Worm (Caenorhabditis elegans): ENCODE measurements around the gene C35D10.3.

The C35D10.3 gene

DNA sequence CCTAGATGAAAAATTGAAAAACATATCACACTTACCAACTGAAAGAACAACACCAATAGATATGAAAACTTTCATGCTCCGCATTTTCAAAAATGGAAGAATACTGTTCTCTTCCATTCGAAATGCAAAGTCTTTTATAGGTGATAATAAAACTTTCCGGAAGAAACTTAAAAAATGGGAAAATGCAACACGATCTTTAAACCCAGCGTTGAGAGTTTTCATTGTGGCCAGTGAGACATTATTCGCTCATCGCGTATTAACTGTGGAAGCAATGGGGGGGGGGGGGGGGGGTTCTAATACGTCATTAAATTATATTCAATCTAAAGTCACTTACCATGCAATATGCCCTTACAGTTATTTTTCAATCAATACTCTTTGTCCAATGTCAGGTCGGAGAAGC is 24.4 kb upstream of the C35D10.3 start, which contains the start of the genes clec-157 and fkh-5:
TSS of gene clec-157 (minus strand) at position 101 of the 400 bp plus-strand sequence.
TSS of gene fkh-5 (plus strand) at position 336 of the 400 bp plus-strand sequence.
- TF ChIP-seq dpff-1 (tag; optimal IDR thresholded peaks at IDR 0.05) = no peak
- TF ChIP-seq cebp-1 (GFP tag; IDR thresholded peaks at IDR 0.05) = no peak
- TF ChIP-seq cebp-1 (tag; optimal IDR thresholded peaks at IDR 0.05) = no peak
- no peak for TF ChIP-seq nhr-120 (GFP tag; IDR thresholded peaks at IDR 0.05)
- TF ChIP-seq let-607 (tag; optimal IDR thresholded peaks at IDR 0.05) = no peak
- TF ChIP-seq C06A6.2 (GFP tag; conservative IDR thresholded peaks at IDR 0.05) = no peak
- TF ChIP-seq atf-7 (tag; optimal IDR thresholded peaks at IDR 0.05) = no peak
- no peak for TF ChIP-seq Y53F4B.3 (GFP tag; IDR thresholded peaks at IDR 0.05)
- TF ChIP-seq let-526 (GFP tag; IDR thresholded peaks at IDR 0.05) = no peak
- TF ChIP-seq xnd-1 (tag; optimal IDR thresholded peaks at IDR 0.05) = no peak
- TF ChIP-seq nfya-1 (tag; optimal IDR thresholded peaks at IDR 0.05; ENCODE audit: borderline replicate concordance, insufficient read depth) = no peak
- TF ChIP-seq him-1 (tag; optimal IDR thresholded peaks at IDR 0.05) = no peak
- no peak for TF ChIP-seq lag-1 (GFP tag; IDR thresholded peaks at IDR 0.05)
- TF ChIP-seq hmg-20 (GFP tag; IDR thresholded peaks at IDR 0.05) = no peak
- no peak for TF ChIP-seq Y67H2A.10 (GFP tag; conservative IDR thresholded peaks at IDR 0.05)
- TF ChIP-seq somi-1 (GFP tag; optimal IDR thresholded peaks at IDR 0.05) = no peak
- TF ChIP-seq bed-1 (GFP tag; IDR thresholded peaks at IDR 0.05) = no peak
- no peak for TF ChIP-seq ceh-58 (GFP tag; IDR thresholded peaks at IDR 0.05)
- TF ChIP-seq unc-130 (GFP tag; optimal IDR thresholded peaks at IDR 0.05) = no peak

DNA sequence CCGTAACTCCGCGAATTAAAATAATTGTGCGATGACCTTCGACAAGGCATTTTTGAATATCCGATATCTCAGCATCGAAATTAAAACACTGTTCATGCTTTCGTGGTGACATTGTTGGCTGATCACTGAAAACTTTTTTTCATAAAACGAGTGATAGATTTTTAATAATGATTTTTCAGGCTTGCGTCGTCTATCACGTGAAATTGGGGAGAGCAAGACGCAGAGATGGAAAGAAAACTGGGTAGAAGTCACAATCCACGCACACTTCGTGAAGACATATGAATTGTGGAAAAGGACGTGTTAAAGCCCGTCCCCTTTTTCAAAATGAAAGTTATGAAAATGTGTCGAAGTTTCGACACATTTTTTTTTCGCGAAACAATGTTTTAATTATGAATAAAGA is 19.0 kb upstream of the C35D10.3 start, which contains the start of gene nonu-1:
TSS of gene nonu-1 (minus strand) at position 169 of the 400 bp plus-strand sequence.
- TF ChIP-seq zim-3 (tag; optimal IDR thresholded peaks at IDR 0.05) (no peak), ztf-25 (GFP tag; IDR thresholded peaks at IDR 0.05) (no peak), snpc-1.1 (tag; optimal IDR thresholded peaks at IDR 0.05; ENCODE audit: insufficient read depth) (no peak), B0261.1 (tag; optimal IDR thresholded peaks at IDR 0.05) (no peak), lin-54 (GFP tag; optimal IDR thresholded peaks at IDR 0.05) (no peak), ztf-26 (tag; optimal IDR thresholded peaks at IDR 0.05) (no peak), F49E8.2 (tag; optimal IDR thresholded peaks at IDR 0.05; ENCODE audit: insufficient read depth) (no peak), egl-18 (GFP tag; IDR thresholded peaks at IDR 0.05) (no peak), snpc-4 (GFP tag; optimal IDR thresholded peaks at IDR 0.05) (no peak), snpc-4 (tag; optimal IDR thresholded peaks at IDR 0.05) (no peak), hmg-1.2 (GFP tag; IDR thresholded peaks at IDR 0.05) (peak; percentile 32; the same call in 1 of the 2 replicates), attf-5 (GFP tag; optimal IDR thresholded peaks at IDR 0.05) (peak; percentile 37), let-607 (tag; optimal IDR thresholded peaks at IDR 0.05) (peak in 1 of 2 experiments; percentile 25), F39B2.1 (GFP tag; IDR thresholded peaks at IDR 0.05) (no peak)

DNA sequence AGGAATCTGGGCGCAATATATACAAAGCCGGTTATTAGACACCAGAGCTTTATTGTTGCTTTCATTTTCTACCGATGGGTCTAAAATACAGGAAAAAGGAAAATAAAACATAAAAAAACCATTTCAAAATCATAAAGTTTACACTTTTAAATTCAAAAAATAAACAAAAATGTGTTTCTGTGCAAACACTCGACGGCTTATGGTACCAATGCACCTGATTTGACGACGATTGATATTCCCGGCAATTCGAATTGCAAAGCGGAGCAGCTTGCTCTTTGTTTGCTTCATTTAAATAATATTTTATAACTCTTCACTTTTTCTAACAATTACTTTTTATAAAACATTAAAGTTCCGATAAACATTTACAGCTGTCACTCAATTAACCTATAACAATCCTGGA is 18.6 kb upstream of the C35D10.3 start, which contains the start of gene F26A1.1:
TSS of gene F26A1.1 (plus strand) at position 369 of the 400 bp plus-strand sequence.
- TF ChIP-seq dpl-1 (GFP tag; optimal IDR thresholded peaks at IDR 0.05) (peak; percentile 14), rcor-1 (GFP tag; IDR thresholded peaks at IDR 0.05) (no peak), ceh-100 (GFP tag; IDR thresholded peaks at IDR 0.05) (no peak), lin-35 (GFP tag; optimal IDR thresholded peaks at IDR 0.05) (peak in 1 of 3 experiments; percentile 29), efl-1 (GFP tag; optimal IDR thresholded peaks at IDR 0.05) (peak; percentile 4), lsl-1 (GFP tag; optimal IDR thresholded peaks at IDR 0.05) (peak; percentile 43), lin-54 (GFP tag; optimal IDR thresholded peaks at IDR 0.05) (peak; percentile 21)

Measured in whole organism, young adult.